Worm (Caenorhabditis elegans) whole organism, L1 larva: Measurements from ENCODE around the gene Y48B6A.1.

ENCODE experiments used
- alr-1 ChIP-seq: fragments of 200-800 bp; sonication (Bioruptor generic); optimal IDR thresholded peaks from 2 replicates; lab custom pipeline; 2018; ENCODE audit warnings: borderline replicate concordance, mild to moderate bottlenecking, missing genetic modification characterization, missing compliant biosample characterization
- dpl-1 ChIP-seq, 3 experiments: fragments of 150-350 bp in 2 of 3; sonication (generic microtip) in 1 of 3; optimal IDR thresholded peaks; 2 replicates each; lab custom pipeline; 2014 to 2017; ENCODE audit warnings: missing biosample characterization in 3 of 3, missing genetic modification characterization in 3 of 3, missing genetic modification reagents in 3 of 3
- efl-1 ChIP-seq, 4 experiments: fragments of 150-350 bp; optimal IDR thresholded peaks in 3 of 4; peaks in 1 of 4; 1 replicate in 1 of 4; 2 replicates in 3 of 4; lab custom pipeline; 2014; ENCODE audit warnings: missing biosample characterization in 2 of 4, missing genetic modification characterization in 2 of 4, missing genetic modification reagents in 2 of 4
- egl-27 ChIP-seq, 2 experiments: fragments of 150-350 bp in 1 of 2; sonication (generic microtip); optimal IDR thresholded peaks; 3 replicates each; lab custom pipeline; 2017 to 2018; ENCODE audit warnings: missing biosample characterization in 2 of 2, missing genetic modification characterization in 2 of 2, missing genetic modification reagents in 2 of 2
- fos-1 ChIP-seq: fragments of 150-350 bp; optimal IDR thresholded peaks from 2 replicates; lab custom pipeline; 2014; ENCODE audit warnings: missing biosample characterization, missing genetic modification characterization
- hlh-4 ChIP-seq: sonication (generic microtip); optimal IDR thresholded peaks from 2 replicates; lab custom pipeline; 2016; ENCODE audit warnings: mild to moderate bottlenecking, missing genetic modification characterization, missing compliant biosample characterization
- hpl-2 ChIP-seq: fragments of 150-350 bp; optimal IDR thresholded peaks from 2 replicates; lab custom pipeline; 2014; ENCODE audit warnings: missing biosample characterization, missing genetic modification reagents, missing genetic modification characterization
- nhr-237 ChIP-seq: fragments of 150-350 bp; optimal IDR thresholded peaks from 2 replicates; lab custom pipeline; 2014; ENCODE audit warnings: missing biosample characterization, missing genetic modification characterization
- unc-130 ChIP-seq: fragments of 150-350 bp; optimal IDR thresholded peaks from 2 replicates; lab custom pipeline; 2017; ENCODE audit warnings: missing biosample characterization, missing genetic modification characterization, inconsistent platforms
- zag-1 ChIP-seq: fragments of 150-350 bp; optimal IDR thresholded peaks from 2 replicates; lab custom pipeline; 2014; ENCODE audit warnings: missing biosample characterization, missing genetic modification characterization

- no peak for TF ChIP-seq unc-130
- no peak for TF ChIP-seq efl-1 (optimal IDR thresholded peaks at IDR 0.05; lab: Kevin White, UChicago)
- no peak for TF ChIP-seq efl-1 (GFP tag; optimal IDR thresholded peaks at IDR 0.05 in 1 of 2; lab: Kevin White, UChicago)
- no peak for TF ChIP-seq egl-27 (tag; optimal IDR thresholded peaks at IDR 0.05; lab: Kevin White, UChicago)
- no peak for TF ChIP-seq zag-1
- no peak for TF ChIP-seq hpl-2 (GFP tag; lab: Kevin White, UChicago)
- TF ChIP-seq nhr-237 (tag; lab: Kevin White, UChicago): no peak
- TF ChIP-seq hlh-4 (tag; lab: Kevin White, UChicago): no peak
- TF ChIP-seq dpl-1 (GFP tag; optimal IDR thresholded peaks at IDR 0.05; lab: Kevin White, UChicago): no peak
- no peak for TF ChIP-seq fos-1 (tag; lab: Kevin White, UChicago)
- TF ChIP-seq alr-1 (tag; lab: Kevin White, UChicago): no peak
These were observed 48.0 kb downstream of the Y48B6A.1 start for ce11 chrII:14106164-14106563.
